Fruit fly (Drosophila melanogaster): Measurements from ENCODE around the gene CG5151.

The CG5151 gene

DNA sequence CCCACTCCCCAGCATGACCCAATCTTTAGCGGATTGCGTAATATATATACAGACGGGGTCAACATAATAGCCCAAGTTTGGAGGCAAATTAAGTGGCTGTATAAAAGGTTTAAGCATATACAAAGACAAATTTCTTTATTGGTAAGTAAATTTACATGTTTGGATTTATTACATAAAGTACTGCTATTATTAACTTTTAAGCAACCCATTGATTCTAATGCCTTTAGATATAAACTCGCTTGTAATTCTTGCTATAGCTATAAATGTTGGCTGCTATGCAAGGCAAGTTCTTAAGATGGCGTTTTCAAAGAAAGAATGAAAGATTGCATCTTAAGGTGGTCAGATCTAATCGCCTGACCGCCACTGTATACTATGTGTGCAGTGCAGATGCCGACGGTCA, 38.0 kb upstream of the CG5151 start (continued):
- peak; percentile 18 for TF ChIP-seq CG12391 (tag; optimal IDR thresholded peaks at IDR 0.05)
- no peak for TF ChIP-seq TFAM (GFP tag; optimal IDR thresholded peaks at IDR 0.05)
- no peak for TF ChIP-seq Lpt (GFP tag; optimal IDR thresholded peaks at IDR 0.05)
- no peak for TF ChIP-seq esg (GFP tag; conservative IDR thresholded peaks at IDR 0.05)
- peak; percentile 47 for TF ChIP-seq HHEX (GFP tag; optimal IDR thresholded peaks at IDR 0.05)
- TF ChIP-seq ewg (GFP tag; optimal IDR thresholded peaks at IDR 0.05) = no peak
- TF ChIP-seq al (GFP tag; IDR thresholded peaks at IDR 0.05) = 0 out of 2 replicates have a peak, but pooled peaks have one; percentile 29
- TF ChIP-seq CG3407 (GFP tag; optimal IDR thresholded peaks at IDR 0.05) = no peak
- TF ChIP-seq Mad (GFP tag; optimal IDR thresholded peaks at IDR 0.05) = no peak
- peak; percentile 23 for TF ChIP-seq CG16815 (GFP tag; optimal IDR thresholded peaks at IDR 0.05)
- no peak for TF ChIP-seq row (GFP tag; IDR thresholded peaks at IDR 0.05)
- TF ChIP-seq CG6765 (GFP tag; optimal IDR thresholded peaks at IDR 0.05) = no peak
- TF ChIP-seq CG9437 (GFP tag; optimal IDR thresholded peaks at IDR 0.05) = peak; percentile 19
- peak; percentile 28 for TF ChIP-seq Sox102F (GFP tag; optimal IDR thresholded peaks at IDR 0.05)
- no peak for TF ChIP-seq CG9876 (GFP tag; optimal IDR thresholded peaks at IDR 0.05)
- no peak for TF ChIP-seq insv (GFP tag; optimal IDR thresholded peaks at IDR 0.05)
- TF ChIP-seq so (GFP tag; IDR thresholded peaks at IDR 0.05) = no peak
- TF ChIP-seq dmrt99B (tag; optimal IDR thresholded peaks at IDR 0.05) = peak; percentile 61
- peak; percentile 32; the same call in 1 of the 2 replicates for TF ChIP-seq CG6689 (GFP tag; IDR thresholded peaks at IDR 0.05)
- TF ChIP-seq D19B (GFP tag; optimal IDR thresholded peaks at IDR 0.05) = peak; percentile 40
- peak; percentile 13 for TF ChIP-seq CG1233 (GFP tag; optimal IDR thresholded peaks at IDR 0.05)
- peak; percentile 76 for TF ChIP-seq CG2678 (tag; optimal IDR thresholded peaks at IDR 0.05)
- peak; percentile 40 for TF ChIP-seq fd3F (GFP tag; optimal IDR thresholded peaks at IDR 0.05)
- no peak for TF ChIP-seq crc (GFP tag; optimal IDR thresholded peaks at IDR 0.05)
- TF ChIP-seq CG17361 (GFP tag; IDR thresholded peaks at IDR 0.05) = peak; percentile 54; the same call in 2 of the 3 replicates
- TF ChIP-seq CG8290 (GFP tag; optimal IDR thresholded peaks at IDR 0.05) = no peak
- no peak for TF ChIP-seq CG8290 (tag; optimal IDR thresholded peaks at IDR 0.05)
- TF ChIP-seq CG18599 (GFP tag; optimal IDR thresholded peaks at IDR 0.05) = peak; percentile 63
- peak; percentile 52 for TF ChIP-seq Hmr (GFP tag; optimal IDR thresholded peaks at IDR 0.05)
- TF ChIP-seq tio (GFP tag; optimal IDR thresholded peaks at IDR 0.05) = peak; percentile 40
- TF ChIP-seq Rx (GFP tag; IDR thresholded peaks at IDR 0.05) = no peak
- peak; percentile 60 for TF ChIP-seq ind (GFP tag; optimal IDR thresholded peaks at IDR 0.05)
- TF ChIP-seq GATAe (GFP tag; conservative IDR thresholded peaks at IDR 0.05) = no peak
- 0 out of 3 replicates have a peak, but pooled peaks have one; percentile 40 for TF ChIP-seq CG11560 (tag; IDR thresholded peaks at IDR 0.05)
- TF ChIP-seq CG9817 (tag; optimal IDR thresholded peaks at IDR 0.05) = peak; percentile 41
- no peak for TF ChIP-seq CG2875 (GFP tag; optimal IDR thresholded peaks at IDR 0.05)
- TF ChIP-seq odd (GFP tag; optimal IDR thresholded peaks at IDR 0.05) = no peak
- TF ChIP-seq CG1647 (GFP tag; optimal IDR thresholded peaks at IDR 0.05) = no peak
- TF ChIP-seq CG11696 (GFP tag; IDR thresholded peaks at IDR 0.05) = 0 out of 2 replicates have a peak, but pooled peaks have one; percentile 23
- no peak for TF ChIP-seq sisA (GFP tag; IDR thresholded peaks at IDR 0.05)
- peak; percentile 36 for TF ChIP-seq cwo (GFP tag; optimal IDR thresholded peaks at IDR 0.05)
- peak; percentile 12 for TF ChIP-seq CG10543 (GFP tag; optimal IDR thresholded peaks at IDR 0.05)
- no peak for TF ChIP-seq ash1 (GFP tag; optimal IDR thresholded peaks at IDR 0.05)
- no peak for TF ChIP-seq Drgx (GFP tag; IDR thresholded peaks at IDR 0.05)
- no peak for TF ChIP-seq repo (GFP tag; optimal IDR thresholded peaks at IDR 0.05)
- TF ChIP-seq CG17385 (GFP tag; optimal IDR thresholded peaks at IDR 0.05) = peak; percentile 32
- TF ChIP-seq CG3995 (GFP tag; optimal IDR thresholded peaks at IDR 0.05) = no peak
- no peak for TF ChIP-seq klu (GFP tag; IDR thresholded peaks at IDR 0.05)
- peak; percentile 46 for TF ChIP-seq Hsf (GFP tag; optimal IDR thresholded peaks at IDR 0.05)
- no peak for TF ChIP-seq CG6254 (GFP tag; optimal IDR thresholded peaks at IDR 0.05)
- no peak for TF ChIP-seq unpg (GFP tag; optimal IDR thresholded peaks at IDR 0.05)
